Worm (Caenorhabditis elegans) whole organism, L2 larva: ENCODE data around the gene irld-39.

Source experiments
- R02D3.7 ChIP-seq: fragments of 150-350 bp; optimal IDR thresholded peaks from 2 replicates; lab custom pipeline; 2014; ENCODE audit warnings: missing biosample characterization, missing genetic modification characterization
- ZK546.5 ChIP-seq: sonication (generic microtip); optimal IDR thresholded peaks from 2 replicates; lab custom pipeline; 2017; ENCODE audit warnings: missing biosample characterization, missing genetic modification characterization
- aly-2 ChIP-seq: fragments of 150-350 bp; optimal IDR thresholded peaks from 2 replicates; lab custom pipeline; 2014; ENCODE audit warnings: missing biosample characterization, missing genetic modification characterization
- ama-1 ChIP-seq: fragments of 150-350 bp; optimal IDR thresholded peaks from 2 replicates; lab custom pipeline; 2018; ENCODE audit warnings: inconsistent platforms
- blmp-1 ChIP-seq: sonication (generic microtip); optimal IDR thresholded peaks from 2 replicates; lab custom pipeline; 2017; ENCODE audit warnings: missing genetic modification characterization, mild to moderate bottlenecking, missing compliant biosample characterization, antibody characterized with exemption, moderate library complexity; ENCODE audit not compliant: insufficient read depth
- ceh-16 ChIP-seq: fragments of 150-350 bp; optimal IDR thresholded peaks from 2 replicates; lab custom pipeline; 2014; ENCODE audit warnings: missing biosample characterization, missing genetic modification characterization
- lin-13 ChIP-seq: fragments of 150-350 bp; optimal IDR thresholded peaks from 2 replicates; lab custom pipeline; 2014; ENCODE audit warnings: missing biosample characterization, missing genetic modification reagents, missing genetic modification characterization
- lsy-2 ChIP-seq, 2 experiments: fragments of 150-350 bp in 1 of 2; sonication (generic microtip) in 1 of 2; optimal IDR thresholded peaks; 2 replicates each; lab custom pipeline; 2014 to 2017; ENCODE audit warnings: missing biosample characterization in 2 of 2, missing genetic modification characterization in 2 of 2
- mbf-1 ChIP-seq: sonication (generic microtip); optimal IDR thresholded peaks from 2 replicates; lab custom pipeline; 2017; ENCODE audit warnings: missing biosample characterization, missing genetic modification characterization
- nhr-21 ChIP-seq: fragments of 150-350 bp; optimal IDR thresholded peaks from 2 replicates; lab custom pipeline; 2014; ENCODE audit warnings: missing biosample characterization, missing genetic modification characterization
- snpc-4 ChIP-seq: fragments of 150-350 bp; optimal IDR thresholded peaks from 2 replicates; lab custom pipeline; 2014; ENCODE audit warnings: missing biosample characterization, missing genetic modification characterization
- unc-39 ChIP-seq: fragments of 150-350 bp; optimal IDR thresholded peaks from 2 replicates; lab custom pipeline; 2014; ENCODE audit warnings: missing biosample characterization, missing genetic modification characterization
- ztf-11 ChIP-seq: sonication (generic microtip); optimal IDR thresholded peaks from 2 replicates; lab custom pipeline; 2017; ENCODE audit warnings: missing biosample characterization, missing genetic modification characterization
- ztf-4 ChIP-seq: fragments of 150-350 bp; optimal IDR thresholded peaks from 2 replicates; lab custom pipeline; 2014; ENCODE audit warnings: missing biosample characterization, missing genetic modification characterization

- TF ChIP-seq ztf-11 (tag; lab: Kevin White, UChicago), result no peak
- TF ChIP-seq mbf-1 (tag; lab: Kevin White, UChicago), result no peak
- no peak for TF ChIP-seq ceh-16 (tag; lab: Kevin White, UChicago)
- TF ChIP-seq unc-39 (tag; lab: Kevin White, UChicago), result no peak
- no peak for TF ChIP-seq aly-2 (tag; lab: Kevin White, UChicago)
- no peak for TF ChIP-seq lsy-2 (tag; optimal IDR thresholded peaks at IDR 0.05; lab: Kevin White, UChicago)
- no peak for TF ChIP-seq ama-1 (lab: Kevin White, UChicago)
- no peak for TF ChIP-seq ZK546.5 (tag; lab: Kevin White, UChicago)
- TF ChIP-seq lin-13, result no peak
- TF ChIP-seq snpc-4 (tag; lab: Kevin White, UChicago), result no peak
- no peak for TF ChIP-seq nhr-21
- TF ChIP-seq blmp-1 (tag; lab: Kevin White, UChicago), result no peak
- no peak for TF ChIP-seq ztf-4
- no peak for TF ChIP-seq R02D3.7
Observed at ce11 chrIV:16230464-16230863, 2.5 kb upstream of the irld-39 start.
